Worm (Caenorhabditis elegans) whole organism, mixed stage, embryonic: ENCODE measurements around the gene R11D1.1.

Source experiments
- ham-2 ChIP-seq: fragments of 200-800 bp; sonication (Bioruptor generic); optimal IDR thresholded peaks from 2 replicates; lab custom pipeline; 2018; ENCODE audit warnings: mild to moderate bottlenecking, missing genetic modification characterization, missing compliant biosample characterization
- hlh-1 ChIP-seq: fragments of 150-350 bp; optimal IDR thresholded peaks from 2 replicates; lab custom pipeline; 2014; ENCODE audit warnings: missing biosample characterization, missing genetic modification reagents, missing genetic modification characterization
- lin-13 ChIP-seq: fragments of 150-350 bp; optimal IDR thresholded peaks from 2 replicates; lab custom pipeline; 2014; ENCODE audit warnings: missing biosample characterization, missing genetic modification characterization
- lsy-2 ChIP-seq: fragments of 150-350 bp; optimal IDR thresholded peaks from 2 replicates; lab custom pipeline; 2014; ENCODE audit warnings: missing biosample characterization, missing genetic modification characterization
- mab-5 ChIP-seq: fragments of 150-350 bp; optimal IDR thresholded peaks from 2 replicates; lab custom pipeline; 2014; ENCODE audit warnings: missing biosample characterization, missing genetic modification characterization
- nhr-237 ChIP-seq: fragments of 150-350 bp; optimal IDR thresholded peaks from 2 replicates; lab custom pipeline; 2014; ENCODE audit warnings: missing biosample characterization, missing genetic modification characterization
- nhr-28 ChIP-seq: fragments of 150-350 bp; optimal IDR thresholded peaks from 2 replicates; lab custom pipeline; 2014; ENCODE audit warnings: missing biosample characterization, missing genetic modification characterization
- pha-4 ChIP-seq: fragments of 150-350 bp; optimal IDR thresholded peaks from 2 replicates; lab custom pipeline; 2018; ENCODE audit warnings: missing biosample characterization, missing genetic modification reagents, missing genetic modification characterization
- sem-2 ChIP-seq: fragments of 200-800 bp; sonication (Bioruptor generic); optimal IDR thresholded peaks from 2 replicates; lab custom pipeline; 2018; ENCODE audit warnings: mild to moderate bottlenecking, missing genetic modification characterization, missing compliant biosample characterization
- snpc-4 ChIP-seq: fragments of 150-350 bp; optimal IDR thresholded peaks from 2 replicates; lab custom pipeline; 2014; ENCODE audit warnings: missing biosample characterization, missing genetic modification characterization
- unc-120 ChIP-seq: sonication (generic microtip); optimal IDR thresholded peaks from 2 replicates; lab custom pipeline; 2017; ENCODE audit warnings: missing genetic modification characterization, missing compliant biosample characterization; ENCODE audit not compliant: poor library complexity, severe bottlenecking
- unc-39 ChIP-seq: fragments of 150-350 bp; optimal IDR thresholded peaks from 2 replicates; lab custom pipeline; 2014; ENCODE audit warnings: missing biosample characterization, missing genetic modification characterization
- unc-62 ChIP-seq: fragments of 150-350 bp; optimal IDR thresholded peaks from 2 replicates; lab custom pipeline; 2014; ENCODE audit warnings: missing biosample characterization, missing genetic modification reagents, missing genetic modification characterization

ce11 chrV:12741684-12742083 is 37.5 kb downstream of the R11D1.1 start, which contains the start of gene hrg-7:
- TF ChIP-seq unc-62 (GFP tag; lab: Kevin White, UChicago) (no peak), pha-4 (no peak), nhr-28 (tag; lab: Kevin White, UChicago) (no peak), nhr-237 (tag; lab: Kevin White, UChicago) (no peak), unc-39 (tag; lab: Kevin White, UChicago) (no peak), snpc-4 (tag; lab: Kevin White, UChicago) (no peak), hlh-1 (tag; lab: Kevin White, UChicago) (no peak), lin-13 (no peak), unc-120 (tag; lab: Kevin White, UChicago) (no peak), lsy-2 (tag; lab: Kevin White, UChicago) (no peak), ham-2 (GFP tag; lab: Kevin White, UChicago) (no peak), mab-5 (no peak), sem-2 (GFP tag; lab: Kevin White, UChicago) (no peak)
